Fruit fly (Drosophila melanogaster) whole organism, wandering third instar larva: ENCODE results near the gene Mvl.

Experiments used
- Dfd ChIP-seq: fragments of >200 bp; optimal IDR thresholded peaks from 2 replicates; lab custom pipeline; 2017; ENCODE audit warnings: missing biosample characterization, missing genetic modification characterization
- Hr83 ChIP-seq: fragments of 200-300 bp; sonication (Bioruptor generic); optimal IDR thresholded peaks from 2 replicates; lab custom pipeline; 2016; ENCODE audit warnings: missing biosample characterization, mild to moderate bottlenecking, missing genetic modification characterization, moderate library complexity; ENCODE audit not compliant: poor library complexity, severe bottlenecking
- Rel ChIP-seq, 2 experiments: fragments of 200-800 bp; sonication (Bioruptor generic) in 1 of 2; optimal IDR thresholded peaks; 2 replicates in 1 of 2; 3 replicates in 1 of 2; lab custom pipeline; 2016 to 2019; ENCODE audit warnings: mild to moderate bottlenecking in 2 of 2, missing biosample characterization in 2 of 2, missing genetic modification characterization in 2 of 2, moderate library complexity in 1 of 2
- dsf ChIP-seq: sonication (Bioruptor generic); optimal IDR thresholded peaks from 2 replicates; lab custom pipeline; 2016; ENCODE audit warnings: missing biosample characterization, missing genetic modification characterization, borderline replicate concordance
- ey ChIP-seq: fragments of 200-800 bp; sonication (Bioruptor generic); optimal IDR thresholded peaks from 2 replicates; lab custom pipeline; 2016; ENCODE audit warnings: missing biosample characterization, missing genetic modification characterization
- lola ChIP-seq: fragments of >200 bp; optimal IDR thresholded peaks from 2 replicates; lab custom pipeline; 2017; ENCODE audit warnings: missing biosample characterization, missing genetic modification characterization
- psq ChIP-seq: fragments of 200-800 bp; sonication (Bioruptor generic); optimal IDR thresholded peaks from 3 replicates; lab custom pipeline; 2017; ENCODE audit warnings: missing biosample characterization, mild to moderate bottlenecking, missing genetic modification characterization, moderate library complexity
- tai ChIP-seq: sonication (Bioruptor generic); optimal IDR thresholded peaks from 2 replicates; lab custom pipeline; 2016; ENCODE audit warnings: missing biosample characterization, missing genetic modification characterization
- usp ChIP-seq: fragments of >200 bp; optimal IDR thresholded peaks from 2 replicates; lab custom pipeline; 2017; ENCODE audit warnings: missing biosample characterization, missing genetic modification characterization

dm6 chr3R:21042399-21042798 lies 18.2 kb downstream of the Mvl start, which contains the start of gene Dhc93AB:
- TF ChIP-seq lola (no peak), Hr83 (GFP tag; lab: Kevin White, UChicago) (no peak), Dfd (GFP tag; lab: Kevin White, UChicago) (no peak), tai (no peak), Rel (GFP tag; optimal IDR thresholded peaks at IDR 0.05; lab: Kevin White, UChicago) (no peak), Rel (tag; optimal IDR thresholded peaks at IDR 0.05; lab: Kevin White, UChicago) (no peak), dsf (GFP tag; lab: Kevin White, UChicago) (no peak), ey (GFP tag; lab: Kevin White, UChicago) (no peak), usp (GFP tag; lab: Kevin White, UChicago) (no peak), psq (no peak)
